Worm (Caenorhabditis elegans): Measurements from ENCODE around the gene rod-1.

DNA sequence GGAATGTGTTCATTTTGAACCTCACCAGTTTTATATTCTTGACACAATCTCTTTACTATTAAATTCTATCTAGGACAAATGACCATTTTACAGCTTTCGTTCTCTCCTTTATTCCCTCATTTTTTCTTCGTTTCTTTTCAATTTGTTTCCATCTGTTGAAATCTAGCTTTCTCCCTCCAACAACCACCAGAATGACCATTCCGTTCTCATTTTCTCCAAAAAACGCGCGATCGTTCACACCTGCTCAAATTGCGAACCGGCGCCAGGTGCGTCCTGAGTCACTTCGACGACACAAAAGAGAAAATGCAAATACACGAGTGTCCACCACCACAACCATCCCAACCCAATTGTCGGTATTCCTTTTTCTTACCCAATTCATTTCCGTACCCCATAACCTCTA is 22.0 kb upstream of the rod-1 start, which contains the start of gene F13B6.1:
- TF ChIP-seq ceh-48 (tag; optimal IDR thresholded peaks at IDR 0.05) (no peak), ama-1 (optimal IDR thresholded peaks at IDR 0.05) (no peak), dve-1 (tag; optimal IDR thresholded peaks at IDR 0.05) (no peak), pqm-1 (tag; optimal IDR thresholded peaks at IDR 0.05) (no peak), fkh-10 (GFP tag; optimal IDR thresholded peaks at IDR 0.05) (no peak), ceh-9 (tag; optimal IDR thresholded peaks at IDR 0.05) (no peak), ztf-16 (tag; optimal IDR thresholded peaks at IDR 0.05) (no peak), ceh-22 (tag; optimal IDR thresholded peaks at IDR 0.05) (no peak), elt-2 (tag; optimal IDR thresholded peaks at IDR 0.05) (no peak)
